Worm (Caenorhabditis elegans) whole organism, L1 larva: ENCODE measurements around the gene T10F2.5.
A peak's percentile ranks its signal among the peaks of the same experiment; 100 is the strongest.

Experiments
- C16A3.4 ChIP-seq: fragments of 150-350 bp; optimal IDR thresholded peaks from 2 replicates; lab custom pipeline; 2014; ENCODE audit warnings: missing biosample characterization, missing genetic modification characterization
- alr-1 ChIP-seq: fragments of 200-800 bp; sonication (Bioruptor generic); optimal IDR thresholded peaks from 2 replicates; lab custom pipeline; 2018; ENCODE audit warnings: borderline replicate concordance, mild to moderate bottlenecking, missing genetic modification characterization, missing compliant biosample characterization
- aly-2 ChIP-seq: fragments of 150-350 bp; optimal IDR thresholded peaks from 2 replicates; lab custom pipeline; 2014; ENCODE audit warnings: missing biosample characterization, missing genetic modification characterization
- blmp-1 ChIP-seq: fragments of 150-350 bp; optimal IDR thresholded peaks from 2 replicates; lab custom pipeline; 2014; ENCODE audit warnings: missing biosample characterization, missing genetic modification characterization
- ceh-82 ChIP-seq, 3 experiments: fragments of 150-350 bp in 1 of 3; sonication (generic microtip) in 2 of 3; optimal IDR thresholded peaks; 2 replicates each; lab custom pipeline; 2014 to 2017; ENCODE audit warnings: missing biosample characterization in 3 of 3, missing genetic modification characterization in 3 of 3
- ceh-88 ChIP-seq: fragments of 200-800 bp; sonication (Bioruptor generic); IDR thresholded peaks from 2 replicates; pipeline ENCODE4 v1.3.6; 2022; ENCODE audit warnings: missing genetic modification characterization, missing compliant biosample characterization
- ces-1 ChIP-seq: fragments of 150-350 bp; optimal IDR thresholded peaks from 2 replicates; lab custom pipeline; 2014; ENCODE audit warnings: missing biosample characterization, missing genetic modification reagents, missing genetic modification characterization
- dsc-1 ChIP-seq: sonication (generic microtip); optimal IDR thresholded peaks from 2 replicates; lab custom pipeline; 2016; ENCODE audit warnings: mild to moderate bottlenecking, missing genetic modification characterization, missing compliant biosample characterization
- egl-13 ChIP-seq: sonication (generic microtip); optimal IDR thresholded peaks from 2 replicates; lab custom pipeline; 2016; ENCODE audit warnings: missing genotype, missing genetic modification reagents, missing genetic modification characterization, missing compliant biosample characterization
- elt-2 ChIP-seq: sonication (generic microtip); optimal IDR thresholded peaks from 2 replicates; lab custom pipeline; 2016; ENCODE audit warnings: missing genetic modification characterization, mild to moderate bottlenecking, inconsistent platforms, missing compliant biosample characterization, missing genetic modification reagents
- elt-3 ChIP-seq, 6 experiments: fragments of 150-350 bp in 1 of 6; sonication (generic microtip); optimal IDR thresholded peaks; 2 replicates each; lab custom pipeline; 2017 to 2018; ENCODE audit warnings: missing biosample characterization in 6 of 6, missing genetic modification characterization in 6 of 6, inconsistent platforms in 1 of 6
- fkh-4 ChIP-seq: sonication (generic microtip); optimal IDR thresholded peaks from 2 replicates; lab custom pipeline; 2016; ENCODE audit warnings: missing compliant biosample characterization, missing genetic modification characterization, borderline replicate concordance
- fkh-8 ChIP-seq: sonication (generic microtip); optimal IDR thresholded peaks from 2 replicates; lab custom pipeline; 2016; ENCODE audit warnings: mild to moderate bottlenecking, missing genetic modification characterization, missing compliant biosample characterization
- hlh-17 ChIP-seq: fragments of 200-800 bp; sonication (Bioruptor generic); optimal IDR thresholded peaks from 2 replicates; lab custom pipeline; 2018; ENCODE audit warnings: missing genetic modification characterization, mild to moderate bottlenecking, missing compliant biosample characterization, moderate library complexity, borderline replicate concordance
- hlh-4 ChIP-seq: sonication (generic microtip); optimal IDR thresholded peaks from 2 replicates; lab custom pipeline; 2016; ENCODE audit warnings: mild to moderate bottlenecking, missing genetic modification characterization, missing compliant biosample characterization
- irx-1 ChIP-seq: sonication (generic microtip); optimal IDR thresholded peaks from 2 replicates; lab custom pipeline; 2016; ENCODE audit warnings: missing genetic modification characterization, missing compliant biosample characterization
- jun-1 ChIP-seq: fragments of 150-350 bp; optimal IDR thresholded peaks from 2 replicates; lab custom pipeline; 2014; ENCODE audit warnings: missing biosample characterization, missing genetic modification reagents, missing genetic modification characterization
- lin-13 ChIP-seq: fragments of 150-350 bp; optimal IDR thresholded peaks from 2 replicates; lab custom pipeline; 2014; ENCODE audit warnings: missing biosample characterization, missing genetic modification reagents, missing genetic modification characterization
- lin-14 ChIP-seq: fragments of 200-800 bp; sonication (Bioruptor generic); optimal IDR thresholded peaks from 2 replicates; lab custom pipeline; 2018; ENCODE audit warnings: mild to moderate bottlenecking, missing genetic modification characterization, moderate library complexity, missing compliant biosample characterization
- lir-3 ChIP-seq: sonication (generic microtip); optimal IDR thresholded peaks from 2 replicates; lab custom pipeline; 2016; ENCODE audit warnings: mild to moderate bottlenecking, missing genetic modification characterization, moderate library complexity, missing compliant biosample characterization; ENCODE audit not compliant: poor library complexity
- lsy-2 ChIP-seq, 2 experiments: fragments of 150-350 bp; optimal IDR thresholded peaks; 2 replicates each; lab custom pipeline; 2014; ENCODE audit warnings: missing biosample characterization in 2 of 2, missing genetic modification characterization in 2 of 2
- mab-9 ChIP-seq: fragments of 200-800 bp; sonication (Bioruptor generic); IDR thresholded peaks from 2 replicates; pipeline ENCODE4 v1.3.6; 2022; ENCODE audit warnings: missing genetic modification reagents, missing genetic modification characterization, missing compliant biosample characterization
- mdl-1 ChIP-seq, 2 experiments: fragments of 150-350 bp; optimal IDR thresholded peaks; 2 replicates each; lab custom pipeline; 2014 to 2017; ENCODE audit warnings: missing biosample characterization in 2 of 2, missing genetic modification characterization in 2 of 2, inconsistent platforms in 1 of 2
- nhr-11 ChIP-seq: fragments of 150-350 bp; optimal IDR thresholded peaks from 2 replicates; lab custom pipeline; 2014; ENCODE audit warnings: missing biosample characterization, missing genetic modification characterization
- nhr-12 ChIP-seq: sonication (generic microtip); optimal IDR thresholded peaks from 2 replicates; lab custom pipeline; 2017; ENCODE audit warnings: missing biosample characterization, missing genetic modification characterization
- nhr-20 ChIP-seq: sonication (generic microtip); optimal IDR thresholded peaks from 2 replicates; lab custom pipeline; 2016; ENCODE audit warnings: mild to moderate bottlenecking, missing genetic modification characterization, missing compliant biosample characterization
- nhr-47 ChIP-seq: sonication (generic microtip); optimal IDR thresholded peaks from 2 replicates; lab custom pipeline; 2016; ENCODE audit warnings: mild to moderate bottlenecking, missing genetic modification characterization, moderate library complexity, missing compliant biosample characterization
- nhr-71 ChIP-seq: sonication (generic microtip); optimal IDR thresholded peaks from 2 replicates; lab custom pipeline; 2016; ENCODE audit warnings: mild to moderate bottlenecking, missing genetic modification characterization, moderate library complexity, missing compliant biosample characterization
- nhr-76 ChIP-seq: sonication (generic microtip); optimal IDR thresholded peaks from 2 replicates; lab custom pipeline; 2017; ENCODE audit warnings: missing biosample characterization, missing genetic modification characterization
- nhr-77 ChIP-seq: fragments of 150-350 bp; optimal IDR thresholded peaks from 2 replicates; lab custom pipeline; 2014; ENCODE audit warnings: missing biosample characterization, missing genetic modification characterization
- nhr-84 ChIP-seq: sonication (generic microtip); optimal IDR thresholded peaks from 2 replicates; lab custom pipeline; 2017; ENCODE audit warnings: missing biosample characterization, missing genetic modification characterization
- snpc-4 ChIP-seq: fragments of 150-350 bp; optimal IDR thresholded peaks from 2 replicates; lab custom pipeline; 2014; ENCODE audit warnings: missing biosample characterization, missing genetic modification characterization
- sptf-1 ChIP-seq: fragments of 150-350 bp; optimal IDR thresholded peaks from 2 replicates; lab custom pipeline; 2014; ENCODE audit warnings: missing biosample characterization, missing genetic modification characterization
- swsn-7 ChIP-seq: sonication (generic microtip); optimal IDR thresholded peaks from 2 replicates; lab custom pipeline; 2016; ENCODE audit warnings: missing genetic modification characterization, missing compliant biosample characterization
- tbx-2 ChIP-seq: sonication (generic microtip); optimal IDR thresholded peaks from 2 replicates; lab custom pipeline; 2016; ENCODE audit warnings: missing genetic modification characterization, missing compliant biosample characterization
- tlp-1 ChIP-seq: fragments of 150-350 bp; optimal IDR thresholded peaks from 2 replicates; lab custom pipeline; 2014; ENCODE audit warnings: missing biosample characterization, missing genetic modification characterization
- unc-62 ChIP-seq: fragments of 150-350 bp; optimal IDR thresholded peaks from 2 replicates; lab custom pipeline; 2014; ENCODE audit warnings: missing biosample characterization, missing genetic modification reagents, missing genetic modification characterization
- unc-98 ChIP-seq: fragments of 200-800 bp; sonication (Bioruptor generic); IDR thresholded peaks from 2 replicates; pipeline ENCODE4 v1.3.6; 2022; ENCODE audit warnings: missing genetic modification characterization, missing compliant biosample characterization
- xbp-1 ChIP-seq: sonication (generic microtip); optimal IDR thresholded peaks from 2 replicates; lab custom pipeline; 2016; ENCODE audit warnings: missing genetic modification characterization, missing compliant biosample characterization
- zip-4 ChIP-seq: fragments of 200-800 bp; sonication (Bioruptor generic); optimal IDR thresholded peaks from 2 replicates; lab custom pipeline; 2018; ENCODE audit warnings: mild to moderate bottlenecking, missing genetic modification characterization, moderate library complexity, missing compliant biosample characterization
- ztf-11 ChIP-seq, 2 experiments: sonication (generic microtip); optimal IDR thresholded peaks; 2 replicates each; lab custom pipeline; 2016 to 2017; ENCODE audit warnings: missing genetic modification characterization in 2 of 2, missing biosample characterization in 1 of 2, missing compliant biosample characterization in 1 of 2
- ztf-4 ChIP-seq: fragments of 150-350 bp; optimal IDR thresholded peaks from 2 replicates; lab custom pipeline; 2014; ENCODE audit warnings: missing biosample characterization, missing genetic modification characterization

T10F2.5 gene

DNA sequence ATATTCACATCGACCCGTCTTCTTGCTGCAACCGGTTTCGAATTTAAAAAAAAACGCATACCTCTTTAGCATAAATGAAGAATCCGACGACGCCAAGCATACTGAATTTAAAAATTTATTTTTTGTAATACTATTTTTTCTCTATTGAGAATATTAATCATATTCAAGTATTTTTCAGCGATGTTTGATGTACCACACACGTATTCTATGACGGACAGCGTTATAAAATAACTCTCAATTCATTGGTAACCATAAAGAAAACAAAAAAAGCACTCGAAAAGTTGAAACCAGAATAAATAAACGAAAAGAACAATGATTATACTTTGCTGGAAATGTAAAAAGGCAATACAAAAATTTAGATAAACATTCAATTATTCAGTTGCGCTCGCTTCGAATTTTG is at the start of gene T10F2.5:
Gene T10F2.5, minus strand, starts transcription at position 101 of the 400 bp plus-strand sequence.
- TF ChIP-seq nhr-77 (tag; lab: Kevin White, UChicago) (no peak), nhr-76 (tag; lab: Kevin White, UChicago) (no peak), aly-2 (tag; lab: Kevin White, UChicago) (no peak), zip-4 (no peak), elt-3 (tag; optimal IDR thresholded peaks at IDR 0.05; lab: Kevin White, UChicago) (no peak), ces-1 (no peak), ztf-4 (tag; lab: Kevin White, UChicago) (no peak), hlh-4 (tag; lab: Kevin White, UChicago) (no peak), snpc-4 (tag; lab: Kevin White, UChicago) (no peak), ztf-11 (tag; optimal IDR thresholded peaks at IDR 0.05; lab: Kevin White, UChicago) (no peak), unc-62 (GFP tag; lab: Kevin White, UChicago) (no peak), ceh-88 (GFP tag; lab: Robert Waterston, UW) (no peak), nhr-84 (tag; lab: Kevin White, UChicago) (no peak), dsc-1 (no peak), C16A3.4 (tag; lab: Kevin White, UChicago) (no peak), alr-1 (tag; lab: Kevin White, UChicago) (no peak)
- TF ChIP-seq, all 84 proteins: peak for 0

DNA sequence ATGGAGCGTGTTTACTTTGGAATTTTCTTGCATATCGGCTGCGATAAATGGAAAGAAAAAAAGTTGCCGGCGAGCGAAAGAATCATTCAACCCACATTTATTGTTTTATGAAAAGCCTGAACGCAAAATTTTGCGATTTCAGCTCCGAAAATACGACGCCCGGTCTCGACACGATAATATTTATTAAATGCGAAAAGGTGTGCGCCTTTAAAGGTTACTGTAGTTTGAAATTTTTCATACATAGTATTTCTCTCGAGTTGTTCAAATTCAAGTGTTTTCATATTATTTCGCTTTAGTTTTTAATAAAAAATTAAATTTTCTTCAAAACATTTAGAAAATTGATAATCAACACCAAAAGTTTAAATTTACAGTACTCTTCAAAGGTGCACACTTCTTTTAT is 49.6 kb upstream of the T10F2.5 start, which contains the start of gene syx-16:
Gene syx-16, minus strand, starts transcription at position 118 of the 400 bp plus-strand sequence.
- TF ChIP-seq lin-13, result no peak
- peak in 1 of 2 experiments; percentile 28 for TF ChIP-seq lsy-2 (tag; optimal IDR thresholded peaks at IDR 0.05; lab: Kevin White, UChicago)
- TF ChIP-seq, all 84 proteins: peak for 1

- no peak for TF ChIP-seq swsn-7
- no peak for TF ChIP-seq fkh-4 (tag; lab: Kevin White, UChicago)
- TF ChIP-seq lin-14 (GFP tag; lab: Kevin White, UChicago), result no peak
- no peak for TF ChIP-seq nhr-20 (tag; lab: Kevin White, UChicago)
- TF ChIP-seq ztf-4 (tag; lab: Kevin White, UChicago), result no peak
- TF ChIP-seq ztf-11 (tag; optimal IDR thresholded peaks at IDR 0.05; lab: Kevin White, UChicago), result no peak
- no peak for TF ChIP-seq xbp-1 (tag; lab: Kevin White, UChicago)
- TF ChIP-seq nhr-12 (tag; lab: Kevin White, UChicago), result no peak
- TF ChIP-seq nhr-84 (tag; lab: Kevin White, UChicago), result no peak
- no peak for TF ChIP-seq zip-4
- TF ChIP-seq nhr-76 (tag; lab: Kevin White, UChicago), result no peak
- TF ChIP-seq egl-13 (tag; lab: Kevin White, UChicago), result no peak
- TF ChIP-seq nhr-47 (tag; lab: Kevin White, UChicago), result no peak
These were observed 47.5 kb upstream of the T10F2.5 start, which contains the start of gene morc-1 for ce11 chrIII:5206861-5207414. Gene morc-1, minus strand, starts transcription at chrIII:5206911.

DNA sequence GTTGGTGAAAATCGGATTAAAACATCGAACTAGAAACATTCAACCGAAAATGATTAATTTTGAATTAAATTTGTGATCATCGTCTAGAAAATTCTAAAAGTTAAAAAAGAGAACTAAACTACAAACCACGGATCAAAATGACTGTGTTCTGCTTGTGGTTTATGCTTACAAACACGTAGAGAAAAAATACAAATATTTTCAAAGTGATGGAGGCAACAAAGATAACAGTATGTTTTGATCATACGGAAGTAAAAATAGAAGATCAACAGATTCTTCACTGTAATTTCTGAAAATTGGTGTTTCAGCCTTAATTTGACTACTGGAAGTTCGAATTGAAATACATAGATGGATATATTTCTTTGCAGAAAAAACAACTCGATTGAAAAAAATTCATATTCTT is 43.9 kb upstream of the T10F2.5 start:
- TF ChIP-seq nhr-71 (tag; lab: Kevin White, UChicago) (peak; percentile 11), unc-98 (GFP tag; lab: Robert Waterston, UW) (no peak)

DNA sequence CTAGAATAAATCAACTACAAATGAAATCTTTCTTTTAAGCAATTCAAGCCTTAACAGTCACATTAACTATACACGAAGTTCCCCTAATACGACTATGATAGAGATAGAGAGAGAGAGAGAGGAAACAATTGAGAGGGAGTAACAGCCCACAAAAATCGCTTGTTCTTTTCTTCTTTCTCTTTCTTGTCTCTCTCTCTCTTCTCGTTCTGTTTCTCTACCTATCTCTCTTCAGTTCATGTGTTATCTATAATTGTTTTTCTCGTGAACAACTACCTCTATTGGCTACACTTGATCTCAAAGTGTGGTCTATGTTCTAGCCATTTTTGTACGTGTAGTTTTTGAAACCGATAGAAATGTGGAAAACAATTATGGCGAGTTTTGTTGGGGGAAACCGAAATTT is 43.2 kb upstream of the T10F2.5 start:
- TF ChIP-seq tlp-1 (no peak), lir-3 (tag; lab: Kevin White, UChicago) (peak; percentile 40), irx-1 (no peak), blmp-1 (tag; lab: Kevin White, UChicago) (peak; percentile 40), lsy-2 (tag; optimal IDR thresholded peaks at IDR 0.05; lab: Kevin White, UChicago) (peak; percentile 49 to 74), ceh-82 (tag; optimal IDR thresholded peaks at IDR 0.05; lab: Kevin White, UChicago) (peak in 1 of 3 experiments; percentile 20), jun-1 (tag; lab: Kevin White, UChicago) (peak; percentile 46), nhr-20 (tag; lab: Kevin White, UChicago) (peak; percentile 87), nhr-47 (tag; lab: Kevin White, UChicago) (peak; percentile 46), nhr-11 (tag; lab: Kevin White, UChicago) (peak; percentile 18), elt-3 (tag; optimal IDR thresholded peaks at IDR 0.05; lab: Kevin White, UChicago) (peak in 5 of 6 experiments; percentile 38 to 81 (median 54)), sptf-1 (tag; lab: Kevin White, UChicago) (no peak), mdl-1 (tag; optimal IDR thresholded peaks at IDR 0.05; lab: Kevin White, UChicago) (peak in 1 of 2 experiments; percentile 3), fkh-8 (tag; lab: Kevin White, UChicago) (peak; percentile 8), tbx-2 (tag; lab: Kevin White, UChicago) (peak; percentile 51), nhr-77 (tag; lab: Kevin White, UChicago) (peak; percentile 76), hlh-17 (no peak), C16A3.4 (tag; lab: Kevin White, UChicago) (peak; percentile 43), lin-13 (peak; percentile 12), swsn-7 (peak; percentile 39), elt-2 (peak; percentile 71), mab-9 (GFP tag; lab: Robert Waterston, UW) (no peak)
